Fruit fly (Drosophila melanogaster) whole organism: ENCODE data around the gene CG7573.

ENCODE experiments used
- Dll ChIP-seq: fragments of >200 bp; optimal IDR thresholded peaks from 2 replicates; lab custom pipeline; 2017
- pan ChIP-seq: fragments of >200 bp; optimal IDR thresholded peaks from 2 replicates; lab custom pipeline; 2017
- psq ChIP-seq: fragments of >200 bp; optimal IDR thresholded peaks from 2 replicates; lab custom pipeline; 2017

DNA sequence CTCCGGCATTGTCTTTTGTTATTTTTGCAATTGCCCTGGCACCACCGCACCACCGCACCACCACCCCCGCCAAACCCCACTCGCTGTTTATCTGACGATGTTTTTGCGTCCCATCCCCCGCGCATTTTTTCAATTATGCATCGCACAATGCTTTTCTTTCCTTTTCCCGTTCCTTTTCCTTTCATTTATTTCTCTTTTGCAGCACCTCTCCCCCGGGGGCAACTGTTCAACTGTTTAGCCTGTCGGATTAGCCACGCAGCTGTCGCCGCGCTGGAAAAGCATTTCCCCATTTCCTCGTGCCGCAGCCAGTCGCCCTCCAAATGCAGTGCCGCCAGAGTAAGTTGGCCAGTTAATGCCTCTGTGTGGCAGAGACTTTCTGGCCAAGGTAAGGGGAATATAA, 12.3 kb upstream of the CG7573 start:
- no peak for TF ChIP-seq psq
- TF ChIP-seq pan (lab: Kevin White, UChicago), result no peak
- TF ChIP-seq Dll, result no peak
